Worm (Caenorhabditis elegans): ENCODE measurements around the gene K12H4.2.

K12H4.2 gene

ce11 chrIII:8030963-8031362 lies 16.5 kb upstream of the K12H4.2 start, which contains the start of gene F44B9.9:
Gene F44B9.9, minus strand, starts transcription at chrIII:8031063.
- TF ChIP-seq saeg-2 (GFP tag; IDR thresholded peaks at IDR 0.05) = no peak
- TF ChIP-seq lin-38 (GFP tag; IDR thresholded peaks at IDR 0.05) = no peak
- no peak for TF ChIP-seq attf-4 (tag; optimal IDR thresholded peaks at IDR 0.05)
- TF ChIP-seq T20F7.1 (GFP tag; optimal IDR thresholded peaks at IDR 0.05) = no peak
- no peak for TF ChIP-seq fos-1 (tag; optimal IDR thresholded peaks at IDR 0.05)
- no peak for TF ChIP-seq hif-1 (tag; optimal IDR thresholded peaks at IDR 0.05)
- TF ChIP-seq lin-13 (GFP tag; optimal IDR thresholded peaks at IDR 0.05) = no peak
- TF ChIP-seq ceh-20 (GFP tag; IDR thresholded peaks at IDR 0.05) = no peak
- no peak for TF ChIP-seq dmd-8 (GFP tag; IDR thresholded peaks at IDR 0.05)
- TF ChIP-seq daf-8 (GFP tag; IDR thresholded peaks at IDR 0.05) = no peak
- no peak for TF ChIP-seq nhr-237 (tag; optimal IDR thresholded peaks at IDR 0.05)
- no peak for TF ChIP-seq aha-1 (tag)
- no peak for TF ChIP-seq mxl-2 (GFP tag; conservative IDR thresholded peaks at IDR 0.05)
- TF ChIP-seq F37D6.2 (tag; optimal IDR thresholded peaks at IDR 0.05) = no peak
- no peak for TF ChIP-seq nhr-28 (tag; optimal IDR thresholded peaks at IDR 0.05)
- no peak for TF ChIP-seq nhr-42 (GFP tag; IDR thresholded peaks at IDR 0.05)
- TF ChIP-seq Y48G9A.11 (GFP tag; IDR thresholded peaks at IDR 0.05) = no peak
- no peak for TF ChIP-seq zip-2 (tag; optimal IDR thresholded peaks at IDR 0.05)
- TF ChIP-seq jun-1 (tag; optimal IDR thresholded peaks at IDR 0.05) = no peak
- no peak for TF ChIP-seq dpl-1 (GFP tag; optimal IDR thresholded peaks at IDR 0.05)

DNA sequence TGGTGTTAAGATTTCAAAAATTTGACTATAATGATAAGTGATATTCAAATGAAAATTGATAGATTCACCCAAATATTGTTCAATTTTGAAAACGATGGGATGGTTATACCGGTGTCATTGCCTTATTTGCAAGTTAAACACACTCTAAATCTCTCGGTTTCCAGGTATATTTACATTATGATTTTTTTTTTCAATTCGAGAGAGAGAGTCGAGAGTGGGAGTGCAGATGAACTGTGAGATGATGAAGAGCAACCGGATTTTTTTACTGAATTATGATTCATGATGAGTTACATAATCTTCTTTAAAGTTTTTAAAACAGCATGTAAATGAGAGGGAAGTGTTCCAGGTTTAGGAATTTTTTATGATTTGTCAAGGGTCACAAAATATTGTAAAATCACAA lies 14.0 kb upstream of the K12H4.2 start, which contains the start of gene F44B9.10:
F44B9.10 (minus strand) TSS at position 101 of the 400 bp plus-strand sequence.
- TF ChIP-seq hif-1 (tag; optimal IDR thresholded peaks at IDR 0.05) (no peak), ceh-20 (GFP tag; IDR thresholded peaks at IDR 0.05) (no peak), F26F4.8 (GFP tag; conservative IDR thresholded peaks at IDR 0.05) (no peak)

DNA sequence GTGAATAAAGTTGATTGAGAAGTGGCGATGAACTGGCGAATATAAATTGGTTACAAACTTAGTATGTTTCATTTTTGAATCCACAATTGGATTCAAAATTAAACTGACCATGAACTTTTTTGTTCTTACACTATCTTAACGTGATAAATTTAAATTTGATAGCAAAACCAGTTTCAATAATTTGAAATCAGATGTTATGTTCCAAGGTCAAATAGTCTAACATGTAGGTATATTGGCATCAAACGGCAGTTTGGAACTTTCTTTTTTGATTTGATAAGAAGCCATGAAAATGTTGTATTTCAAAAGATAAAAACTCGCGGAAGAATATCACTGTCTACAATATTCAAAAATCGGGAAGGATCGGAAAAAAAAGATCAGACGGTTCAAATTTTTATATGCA lies 11.5 kb upstream of the K12H4.2 start:
- TF ChIP-seq ZK546.5 (tag; optimal IDR thresholded peaks at IDR 0.05) = no peak
- TF ChIP-seq lin-39 (tag; optimal IDR thresholded peaks at IDR 0.05) = no peak
- no peak for TF ChIP-seq nhr-25 (tag; optimal IDR thresholded peaks at IDR 0.05; ENCODE audit: borderline replicate concordance, insufficient read depth)
- TF ChIP-seq lin-1 (GFP tag; IDR thresholded peaks at IDR 0.05) = no peak
- no peak for TF ChIP-seq nhr-76 (tag; optimal IDR thresholded peaks at IDR 0.05)
- TF ChIP-seq php-3 (GFP tag; IDR thresholded peaks at IDR 0.05) = no peak
- no peak for TF ChIP-seq nhr-11 (tag; optimal IDR thresholded peaks at IDR 0.05)
- TF ChIP-seq nhr-102 (tag; optimal IDR thresholded peaks at IDR 0.05) = no peak
- no peak for TF ChIP-seq daf-16 (GFP tag; optimal IDR thresholded peaks at IDR 0.05)
- TF ChIP-seq daf-16 (tag; optimal IDR thresholded peaks at IDR 0.05) = no peak
- TF ChIP-seq zip-11 (GFP tag; IDR thresholded peaks at IDR 0.05) = no peak

DNA sequence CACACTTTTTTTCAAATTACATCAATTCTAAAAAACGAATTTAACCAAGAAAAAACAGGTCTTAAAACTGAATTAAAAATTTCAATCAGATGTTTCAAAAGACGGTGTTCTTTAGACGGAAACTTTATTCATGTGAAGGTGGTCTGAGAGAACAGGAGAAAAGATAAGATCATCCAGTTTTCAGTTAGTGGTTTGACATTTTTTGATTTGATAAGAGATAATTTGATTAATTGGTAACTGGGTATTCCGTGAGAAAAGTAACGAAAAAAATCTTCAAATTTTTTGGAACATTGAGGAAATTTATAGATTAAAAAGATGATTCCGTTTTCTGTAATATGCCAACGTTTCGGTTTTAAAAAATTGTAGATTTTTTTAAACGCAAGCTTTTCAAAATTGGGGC lies 11.0 kb upstream of the K12H4.2 start:
- no peak for TF ChIP-seq lir-3 (tag; optimal IDR thresholded peaks at IDR 0.05)
- no peak for TF ChIP-seq Y105C5A.15 (GFP tag; IDR thresholded peaks at IDR 0.05)
- no peak for TF ChIP-seq dve-1 (tag; optimal IDR thresholded peaks at IDR 0.05; ENCODE audit: insufficient read depth)
- no peak for TF ChIP-seq D1046.2 (GFP tag; IDR thresholded peaks at IDR 0.05)
- no peak for TF ChIP-seq lim-7 (GFP tag; IDR thresholded peaks at IDR 0.05)
- TF ChIP-seq nhr-6 (tag; optimal IDR thresholded peaks at IDR 0.05) = no peak
- TF ChIP-seq nhr-28 (tag; optimal IDR thresholded peaks at IDR 0.05) = peak; percentile 1

All from whole organism, L4 larva.